Fruit fly (Drosophila melanogaster) ovary, adult (tissue): Measurements from ENCODE around the gene CG17328.
A peak's percentile ranks its signal among the peaks of the same experiment; 100 is the strongest.

Experiments used
- CG17801 ChIP-seq: fragments of 200-800 bp; optimal IDR thresholded peaks from 2 replicates; lab custom pipeline; 2019; ENCODE audit warnings: missing biosample characterization, mild to moderate bottlenecking, missing genetic modification characterization, moderate library complexity; ENCODE audit not compliant: partially characterized antibody

Gene CG17328

DNA sequence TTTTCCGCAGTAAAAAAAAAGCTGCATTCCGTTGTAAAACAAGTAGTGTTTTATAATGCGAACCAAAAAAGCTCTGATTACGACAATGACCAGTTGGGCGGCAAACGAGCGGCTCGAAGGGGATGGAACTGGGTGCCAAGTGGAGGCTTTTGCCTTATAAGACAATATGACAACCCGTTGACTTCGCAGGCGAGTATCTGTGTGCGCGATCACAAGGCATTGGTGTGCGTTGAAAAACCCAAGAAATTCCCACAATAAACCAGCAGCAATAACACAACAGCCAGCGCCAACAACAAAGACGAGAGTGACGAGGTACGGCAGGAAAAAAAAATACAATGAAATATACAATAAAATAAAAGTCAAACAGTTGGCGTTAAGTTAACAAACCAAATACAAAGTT lies 15.3 kb downstream of the CG17328 start:
- TF ChIP-seq CG17801 (GFP tag; lab: Kevin White, UChicago) = peak; percentile 71

DNA sequence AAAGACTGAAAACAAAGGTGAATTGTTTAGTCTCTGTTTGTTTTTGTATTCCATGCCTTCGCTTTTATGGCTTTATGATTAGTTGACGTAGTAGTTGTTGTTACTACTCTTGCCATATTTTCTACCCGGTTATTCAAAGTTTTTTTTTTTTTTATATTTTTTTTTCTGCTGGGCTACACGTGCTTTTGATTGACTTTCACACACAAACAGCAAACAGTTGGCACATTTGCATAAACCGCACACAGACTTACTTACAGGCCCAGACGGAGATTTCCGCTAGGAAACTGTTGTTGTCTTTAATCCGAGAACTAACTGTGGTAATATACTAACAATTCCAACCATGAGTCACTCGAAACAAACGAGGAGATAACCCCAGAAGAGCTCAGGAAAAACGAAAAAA lies 16.1 kb downstream of the CG17328 start:
- TF ChIP-seq CG17801 (GFP tag; lab: Kevin White, UChicago) = no peak

DNA sequence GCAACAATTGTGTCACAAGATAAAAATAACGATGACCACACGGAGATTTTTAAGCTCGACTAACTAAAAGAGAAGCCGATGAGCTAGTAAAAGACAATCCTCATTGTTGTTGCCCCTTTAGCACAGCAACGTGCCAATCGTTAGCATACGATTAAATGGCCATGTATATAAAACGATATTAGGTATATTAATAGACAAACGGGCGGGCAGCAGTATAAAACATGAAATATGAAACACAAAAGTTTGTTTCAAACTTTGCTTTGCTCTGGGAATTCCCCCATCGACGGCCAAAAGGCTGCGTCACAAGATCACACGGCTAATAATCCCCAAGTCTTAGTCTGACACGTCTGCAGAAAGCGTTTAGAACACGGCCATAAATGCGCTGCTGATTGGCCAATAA lies 16.7 kb downstream of the CG17328 start:
- no peak for TF ChIP-seq CG17801 (GFP tag; lab: Kevin White, UChicago)

dm6 chr2L:16317131-16317530 lies 17.4 kb downstream of the CG17328 start:
- TF ChIP-seq CG17801 (GFP tag; lab: Kevin White, UChicago) = no peak

- TF ChIP-seq CG17801 (GFP tag; lab: Kevin White, UChicago) = no peak
Measured at dm6 chr2L:16317777-16318610, 18.3 kb downstream of the CG17328 start.

- TF ChIP-seq CG17801 (GFP tag; lab: Kevin White, UChicago) = no peak
Measured at dm6 chr2L:16319743-16320142, 20.0 kb downstream of the CG17328 start.

DNA sequence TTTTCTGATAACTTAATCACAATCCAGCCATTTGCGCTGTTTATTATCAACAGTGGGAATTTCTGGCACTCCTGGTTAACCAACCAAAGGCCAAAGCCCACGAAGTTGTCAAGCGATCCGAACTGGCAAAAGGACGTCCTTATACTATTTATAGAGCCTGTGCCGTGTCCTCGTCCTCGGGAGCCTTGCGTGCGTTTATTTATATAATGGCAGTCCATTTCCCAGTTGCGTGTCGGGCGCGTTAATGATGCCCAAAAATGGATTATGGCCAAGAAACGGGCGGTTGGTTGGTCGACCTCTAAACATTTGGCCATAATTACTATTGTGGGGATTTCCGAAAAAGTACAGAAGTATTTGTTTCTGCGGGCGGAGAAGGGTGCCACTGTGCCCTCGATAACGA lies 20.7 kb downstream of the CG17328 start:
- no peak for TF ChIP-seq CG17801 (GFP tag; lab: Kevin White, UChicago)

DNA sequence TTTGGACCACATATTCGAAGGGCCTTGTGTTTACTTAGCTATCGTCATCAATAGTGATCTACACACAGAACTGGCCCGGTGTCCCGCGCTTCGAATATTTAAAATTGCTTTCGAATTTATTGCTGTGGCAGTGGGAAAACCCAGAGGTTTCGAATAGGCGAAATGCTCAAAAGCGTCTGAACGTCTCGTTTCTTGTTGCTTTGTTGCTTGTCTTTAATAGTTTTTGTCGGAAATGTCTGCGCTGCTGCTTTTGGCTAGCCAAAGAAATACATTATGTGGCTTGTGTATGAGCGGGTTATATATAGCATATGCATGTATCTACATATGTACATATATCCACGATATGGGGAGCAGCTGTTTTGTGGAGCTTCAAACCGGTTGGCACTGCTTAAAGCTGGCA lies 21.5 kb downstream of the CG17328 start:
- TF ChIP-seq CG17801 (GFP tag; lab: Kevin White, UChicago) = no peak

DNA sequence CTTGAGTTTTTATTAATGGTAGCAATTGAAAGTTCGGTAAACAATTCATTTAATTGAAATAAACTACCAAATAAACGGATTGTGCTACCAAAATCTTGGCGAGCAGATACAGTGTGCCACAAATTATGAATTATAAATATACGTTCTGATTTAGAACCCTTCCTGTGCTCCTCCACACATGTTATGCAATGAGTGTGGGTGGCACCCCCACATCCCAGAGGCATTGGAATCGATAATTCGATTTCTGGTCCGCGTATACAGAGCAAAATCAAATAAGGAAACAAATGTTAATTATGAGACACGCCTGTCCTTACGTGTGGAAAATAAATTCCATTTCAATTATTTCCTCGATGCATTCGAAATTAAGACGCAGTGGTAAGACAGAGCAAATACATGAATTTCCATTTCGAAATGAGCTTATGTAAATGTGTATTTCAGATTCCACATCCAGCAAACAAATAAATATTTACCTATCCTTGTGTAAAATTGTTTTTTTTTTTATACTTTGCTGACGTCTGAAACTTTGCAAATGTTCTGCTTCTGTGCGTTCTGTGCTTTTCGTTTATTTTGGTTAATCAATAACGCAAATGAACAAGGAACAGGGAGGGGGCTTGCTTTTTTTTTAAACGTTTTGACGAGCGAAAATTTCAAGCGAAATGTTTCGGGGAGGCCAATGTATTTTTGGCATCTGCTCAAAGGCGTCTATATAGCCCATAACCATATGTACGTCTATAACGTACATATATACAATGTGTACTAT lies 22.3 kb downstream of the CG17328 start:
- no peak for TF ChIP-seq CG17801 (GFP tag; lab: Kevin White, UChicago)

DNA sequence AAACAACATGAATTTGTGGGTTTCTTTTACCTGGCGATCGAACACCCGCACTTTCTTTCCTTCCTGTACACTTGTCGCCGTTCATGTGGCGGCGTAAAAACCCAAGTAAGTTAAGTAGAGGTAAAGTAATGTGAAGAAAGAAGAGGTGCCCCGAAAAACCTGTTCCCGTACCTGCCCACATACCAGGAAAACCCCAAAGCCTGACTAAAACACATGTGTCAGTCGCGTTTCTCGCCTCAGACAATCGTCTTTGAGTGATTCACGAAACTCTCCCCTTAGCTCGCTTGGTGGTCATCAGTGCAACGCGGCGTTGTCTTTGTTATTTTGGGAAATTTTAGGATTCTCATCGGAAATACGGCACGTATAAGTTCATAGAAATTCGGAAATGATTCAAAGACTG lies 23.8 kb downstream of the CG17328 start:
- TF ChIP-seq CG17801 (GFP tag; lab: Kevin White, UChicago) = no peak

DNA sequence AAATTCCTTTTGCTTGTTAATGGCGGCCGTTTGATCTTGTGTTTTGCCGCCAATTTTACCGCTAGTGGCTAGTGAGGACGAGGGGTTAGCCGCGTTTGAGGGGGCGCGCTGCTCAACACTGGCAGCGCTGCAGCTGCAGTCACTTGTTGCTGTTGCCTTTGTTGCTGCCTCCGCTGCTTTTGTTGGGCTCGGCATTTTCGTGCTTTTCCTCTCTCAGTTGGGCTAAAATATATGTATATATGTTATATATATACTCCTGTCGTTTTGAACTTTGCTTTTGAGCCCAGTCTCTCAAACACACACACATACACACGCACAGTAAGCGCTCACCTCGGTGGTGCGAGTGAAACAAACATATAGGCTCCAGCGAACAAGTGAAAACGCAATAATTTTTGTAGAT lies 25.1 kb downstream of the CG17328 start:
- no peak for TF ChIP-seq CG17801 (GFP tag; lab: Kevin White, UChicago)

DNA sequence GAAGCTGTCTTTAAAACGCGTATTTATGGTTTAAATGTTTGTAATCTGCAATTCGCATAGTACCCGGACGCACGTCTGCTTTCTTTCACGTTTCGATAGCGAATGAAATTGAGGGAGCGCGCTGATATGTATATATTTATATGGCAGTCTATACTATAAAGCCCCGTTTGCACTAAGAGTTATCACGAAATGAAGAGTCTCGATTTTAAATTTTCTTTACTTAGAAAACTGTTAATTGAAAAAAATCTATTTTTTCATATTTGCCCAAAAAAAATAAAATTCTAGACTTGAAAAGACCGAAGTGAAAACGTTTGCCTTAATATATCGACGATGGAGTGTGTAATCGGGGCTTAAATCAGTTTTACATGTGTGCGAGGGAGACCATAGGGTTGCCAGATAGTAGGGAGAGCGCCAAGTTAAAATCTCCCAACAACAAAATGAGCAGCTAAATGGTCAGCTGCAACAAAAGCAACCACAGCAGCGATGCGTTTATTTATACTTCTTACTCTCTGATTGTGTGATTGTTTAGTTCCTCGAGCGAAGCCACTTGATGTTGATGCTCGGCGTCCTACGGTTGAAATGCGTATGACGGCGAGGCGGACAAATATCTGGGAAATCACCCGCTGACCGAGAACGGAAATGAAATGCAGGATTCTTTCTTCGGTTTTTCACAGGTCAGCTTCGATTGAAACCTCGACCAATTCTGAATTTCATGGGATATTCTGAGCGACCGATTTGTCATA lies 25.9 kb downstream of the CG17328 start, which contains the start of gene cact:
TSS of gene cact (minus strand) at position 693 of the 743 bp plus-strand sequence.
- peak; percentile 81 for TF ChIP-seq CG17801 (GFP tag; lab: Kevin White, UChicago)

dm6 chr2L:16326892-16327291 lies 27.1 kb downstream of the CG17328 start, which contains the start of gene CG4278:
Gene CG4278, plus strand, starts transcription at chr2L:16327069.
- TF ChIP-seq CG17801 (GFP tag; lab: Kevin White, UChicago) = no peak

dm6 chr2L:16329102-16329520 lies 29.4 kb downstream of the CG17328 start, which contains the start of gene mRpL4:
Gene mRpL4, minus strand, starts transcription at chr2L:16329132.
- TF ChIP-seq CG17801 (GFP tag; lab: Kevin White, UChicago) = peak; percentile 23

dm6 chr2L:16329625-16330024 lies 29.9 kb downstream of the CG17328 start, which contains the start of gene CG4440:
Gene CG4440, plus strand, starts transcription at chr2L:16329925.
- no peak for TF ChIP-seq CG17801 (GFP tag; lab: Kevin White, UChicago)
